Worm (Caenorhabditis elegans) whole organism, midembryonic: ENCODE measurements around the gene F58F12.2.

Source experiments
- T22C8.4 ChIP-seq: fragments of 200-800 bp; sonication (Bioruptor generic); IDR thresholded peaks from 2 replicates; pipeline ENCODE4 v1.3.6; 2022; ENCODE audit warnings: missing genetic modification characterization, missing compliant biosample characterization
- cog-1 ChIP-seq: sonication (generic microtip); optimal IDR thresholded peaks from 2 replicates; lab custom pipeline; 2016; ENCODE audit warnings: missing genetic modification characterization, missing compliant biosample characterization
- flt-1 ChIP-seq: fragments of 200-800 bp; sonication (Bioruptor generic); IDR thresholded peaks from 2 replicates; pipeline ENCODE4 v1.3.6; 2022; ENCODE audit warnings: missing genetic modification characterization, missing compliant biosample characterization
- klf-2 ChIP-seq: fragments of 200-800 bp; sonication (Bioruptor generic); conservative IDR thresholded peaks from 2 replicates; pipeline ENCODE4 v1.3.6; 2022; ENCODE audit warnings: missing genetic modification reagents, missing genetic modification characterization, missing compliant biosample characterization
- med-1 ChIP-seq: sonication (generic microtip); optimal IDR thresholded peaks from 2 replicates; lab custom pipeline; 2017; ENCODE audit warnings: missing genetic modification characterization, mild to moderate bottlenecking, missing compliant biosample characterization, antibody characterized with exemption, missing genetic modification reagents; ENCODE audit not compliant: insufficient read depth
- tab-1 ChIP-seq: fragments of 200-800 bp; sonication (Bioruptor generic); IDR thresholded peaks from 2 replicates; pipeline ENCODE4 v1.3.6; 2022; ENCODE audit warnings: missing genetic modification characterization, missing compliant biosample characterization
- ztf-23 ChIP-seq: fragments of 200-800 bp; sonication (Bioruptor generic); IDR thresholded peaks from 2 replicates; pipeline ENCODE4 v1.3.6; 2022; ENCODE audit warnings: missing genetic modification reagents, missing genetic modification characterization, missing compliant biosample characterization
- ztf-29 ChIP-seq: fragments of 200-800 bp; sonication (Bioruptor generic); IDR thresholded peaks from 2 replicates; pipeline ENCODE4 v1.3.6; 2022; ENCODE audit warnings: missing genetic modification reagents, missing genetic modification characterization, missing compliant biosample characterization

DNA sequence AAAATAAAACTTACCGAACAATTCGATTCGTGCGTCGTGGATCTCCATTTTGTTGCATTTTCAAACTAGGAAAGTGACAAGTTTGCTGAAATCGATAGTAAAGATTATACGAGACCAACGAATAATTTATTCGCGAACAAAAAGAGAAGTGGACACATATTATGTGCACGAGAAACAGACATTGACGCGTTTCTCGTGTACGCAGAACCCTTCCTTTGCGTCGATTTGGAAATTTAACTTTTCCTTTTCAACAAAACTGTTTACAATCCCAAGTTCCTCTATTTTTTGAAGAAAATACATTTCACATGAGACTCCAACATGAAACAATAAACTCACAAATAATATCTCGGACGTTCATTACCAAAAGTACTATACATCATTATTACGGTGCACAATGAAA is 27.0 kb downstream of the F58F12.2 start, which contains the start of gene K10B2.4:
- no peak for TF ChIP-seq klf-2 (GFP tag; lab: Robert Waterston, UW)
- no peak for TF ChIP-seq tab-1 (GFP tag; lab: Robert Waterston, UW)
- peak; percentile 65; the same call in 1 of the 2 replicates for TF ChIP-seq ztf-23 (GFP tag; lab: Robert Waterston, UW)
- TF ChIP-seq cog-1 (tag; lab: Kevin White, UChicago) = no peak
- TF ChIP-seq ztf-29 = no peak
- TF ChIP-seq flt-1 (GFP tag; lab: Robert Waterston, UW) = no peak
- TF ChIP-seq T22C8.4 (GFP tag; lab: Robert Waterston, UW) = no peak
- TF ChIP-seq med-1 (GFP tag; lab: Kevin White, UChicago) = no peak
